Fruit fly (Drosophila melanogaster): ENCODE results near the gene obst-J.

DNA sequence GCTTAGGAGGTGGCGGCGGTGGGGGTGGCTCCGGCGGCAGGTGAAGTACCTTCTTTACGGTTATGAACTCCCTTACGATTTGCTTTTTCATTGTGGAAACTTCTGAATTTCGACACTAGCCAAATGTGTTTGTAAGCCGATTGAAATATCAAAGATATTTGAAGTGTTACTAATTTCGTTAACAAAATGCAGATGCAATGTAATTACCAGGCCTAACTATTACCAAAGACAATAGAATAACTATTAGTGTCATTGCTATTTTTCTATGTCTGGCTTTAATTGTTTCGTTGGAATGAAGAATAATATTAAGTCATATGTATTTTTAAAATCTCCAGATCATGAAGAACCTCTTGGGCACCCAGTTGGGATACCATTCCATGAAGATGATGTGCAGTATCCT is 1.6 kb upstream of the obst-J start, which contains the start of gene CG7335:
- TF ChIP-seq CG10348 (GFP tag; IDR thresholded peaks at IDR 0.05) (no peak), Snoo (tag; optimal IDR thresholded peaks at IDR 0.05) (no peak), CG14655 (GFP tag; optimal IDR thresholded peaks at IDR 0.05) (no peak), CG9948 (tag; optimal IDR thresholded peaks at IDR 0.05) (no peak)
